Fruit fly (Drosophila melanogaster) whole organism, embryonic: ENCODE measurements around the gene CG14644.

Source experiments
- Antp ChIP-seq: fragments of 200-800 bp; sonication (Bioruptor generic); optimal IDR thresholded peaks from 3 replicates; lab custom pipeline; 2016; ENCODE audit warnings: missing biosample characterization, missing genetic modification characterization
- Asciz ChIP-seq: fragments of 200-800 bp; sonication (Bioruptor generic); optimal IDR thresholded peaks from 2 replicates; lab custom pipeline; 2017; ENCODE audit warnings: missing biosample characterization, mild to moderate bottlenecking, missing genetic modification characterization, missing genetic modification reagents
- B-H2 ChIP-seq: fragments of 200-800 bp; sonication (Bioruptor generic); optimal IDR thresholded peaks from 2 replicates; lab custom pipeline; 2018; ENCODE audit warnings: missing biosample characterization, mild to moderate bottlenecking, missing genetic modification characterization
- Bdp1 ChIP-seq: fragments of 200-800 bp; sonication (Bioruptor generic); optimal IDR thresholded peaks from 3 replicates; lab custom pipeline; 2016; ENCODE audit warnings: missing biosample characterization, missing genetic modification characterization
- CG10274 ChIP-seq: fragments of 200-800 bp; sonication (Bioruptor generic); optimal IDR thresholded peaks from 3 replicates; lab custom pipeline; 2017; ENCODE audit warnings: missing biosample characterization, mild to moderate bottlenecking, missing genetic modification characterization
- CG10543 ChIP-seq: fragments of 200-800 bp; sonication (Bioruptor generic); optimal IDR thresholded peaks from 3 replicates; lab custom pipeline; 2017; ENCODE audit warnings: missing biosample characterization, mild to moderate bottlenecking, missing genetic modification characterization, moderate library complexity
- CG12299 ChIP-seq: fragments of 200-800 bp; sonication (Bioruptor generic); optimal IDR thresholded peaks from 2 replicates; lab custom pipeline; 2018; ENCODE audit warnings: missing biosample characterization, mild to moderate bottlenecking, missing genetic modification characterization
- CG12659 ChIP-seq: fragments of 200-800 bp; sonication (Bioruptor generic); optimal IDR thresholded peaks from 3 replicates; lab custom pipeline; 2017; ENCODE audit warnings: mild to moderate bottlenecking, missing biosample characterization, missing genetic modification reagents, missing genetic modification characterization
- CG15696 ChIP-seq: fragments of 200-800 bp; sonication (Bioruptor generic); optimal IDR thresholded peaks from 2 replicates; lab custom pipeline; 2019; ENCODE audit warnings: missing biosample characterization, mild to moderate bottlenecking, missing genetic modification characterization, moderate library complexity
- CG1603 ChIP-seq: fragments of 200-800 bp; sonication (Bioruptor generic); optimal IDR thresholded peaks from 2 replicates; lab custom pipeline; 2019; ENCODE audit warnings: missing biosample characterization, mild to moderate bottlenecking, missing genetic modification characterization, moderate library complexity
- CG1647 ChIP-seq: fragments of 200-800 bp; sonication (Bioruptor generic); optimal IDR thresholded peaks from 3 replicates; lab custom pipeline; 2016; ENCODE audit warnings: missing biosample characterization, missing genetic modification characterization
- CG16813 ChIP-seq: fragments of 200-800 bp; sonication (Bioruptor generic); IDR thresholded peaks from 3 replicates; pipeline ENCODE4 v1.3.6; 2022; ENCODE audit warnings: missing biosample characterization, missing genetic modification characterization; ENCODE audit not compliant: partially characterized antibody
- CG16815 ChIP-seq: fragments of 200-800 bp; sonication (Bioruptor generic); optimal IDR thresholded peaks from 3 replicates; lab custom pipeline; 2017; ENCODE audit warnings: missing biosample characterization, mild to moderate bottlenecking, missing genetic modification characterization
- CG16863 ChIP-seq: fragments of 200-800 bp; sonication (Bioruptor generic); optimal IDR thresholded peaks from 3 replicates; lab custom pipeline; 2016; ENCODE audit warnings: missing biosample characterization, missing genetic modification characterization
- CG17328 ChIP-seq: fragments of 200-800 bp; sonication (Bioruptor generic); IDR thresholded peaks from 2 replicates; pipeline ENCODE4 v1.3.6; 2022; ENCODE audit warnings: missing biosample characterization, missing genetic modification characterization
- CG17361 ChIP-seq: fragments of 200-800 bp; sonication (Bioruptor generic); IDR thresholded peaks from 3 replicates; pipeline ENCODE4 v1.3.6; 2022; ENCODE audit warnings: missing biosample characterization, missing genetic modification characterization
- CG17829 ChIP-seq: fragments of 200-800 bp; optimal IDR thresholded peaks from 2 replicates; lab custom pipeline; 2019; ENCODE audit warnings: missing biosample characterization, mild to moderate bottlenecking, missing genetic modification characterization, moderate library complexity
- CG18476 ChIP-seq: fragments of 200-800 bp; sonication (Bioruptor generic); optimal IDR thresholded peaks from 2 replicates; lab custom pipeline; 2016; ENCODE audit warnings: missing biosample characterization, mild to moderate bottlenecking, missing genetic modification characterization
- CG2889 ChIP-seq: fragments of 200-800 bp; sonication (Bioruptor generic); IDR thresholded peaks from 3 replicates; pipeline ENCODE4 v1.3.6; 2022; ENCODE audit warnings: missing biosample characterization, missing genetic modification characterization
- CG3847 ChIP-seq: fragments of 200-800 bp; sonication (Bioruptor generic); IDR thresholded peaks from 2 replicates; pipeline ENCODE4 v1.3.6; 2022; ENCODE audit warnings: missing biosample characterization, missing genetic modification characterization
- CG43689 ChIP-seq: fragments of 200-800 bp; sonication (Bioruptor generic); IDR thresholded peaks from 2 replicates; pipeline ENCODE4 v1.3.6; 2022; ENCODE audit warnings: missing biosample characterization, missing genetic modification characterization
- CG6791 ChIP-seq: fragments of 200-800 bp; sonication (Bioruptor generic); IDR thresholded peaks from 3 replicates; pipeline ENCODE4 v1.3.6; 2022; ENCODE audit warnings: missing biosample characterization, missing genetic modification characterization; ENCODE audit not compliant: partially characterized antibody
- CG7786 ChIP-seq: fragments of 200-800 bp; sonication (Bioruptor generic); optimal IDR thresholded peaks from 2 replicates; lab custom pipeline; 2016; ENCODE audit warnings: missing biosample characterization, missing genetic modification characterization
- CG9727 ChIP-seq: fragments of 200-800 bp; sonication (Bioruptor generic); optimal IDR thresholded peaks from 3 replicates; lab custom pipeline; 2017; ENCODE audit warnings: missing biosample characterization, mild to moderate bottlenecking, missing genetic modification characterization
- CG9932 ChIP-seq: fragments of 200-800 bp; sonication (Bioruptor generic); IDR thresholded peaks from 2 replicates; pipeline ENCODE4 v1.3.6; 2022; ENCODE audit warnings: missing biosample characterization, missing genetic modification characterization
- H2.0 ChIP-seq: fragments of 200-800 bp; sonication (Bioruptor generic); IDR thresholded peaks from 2 replicates; pipeline ENCODE4 v1.3.6; 2022; ENCODE audit warnings: missing biosample characterization, missing genetic modification characterization
- HmgD ChIP-seq: fragments of 200-800 bp; sonication (Bioruptor generic); optimal IDR thresholded peaks from 3 replicates; lab custom pipeline; 2016; ENCODE audit warnings: missing biosample characterization, missing genetic modification characterization
- Hmr ChIP-seq: fragments of 200-800 bp; sonication (Bioruptor generic); optimal IDR thresholded peaks from 3 replicates; lab custom pipeline; 2017; ENCODE audit warnings: mild to moderate bottlenecking, missing biosample characterization, missing genetic modification reagents, missing genetic modification characterization
- Mes4 ChIP-seq: fragments of 200-800 bp; sonication (Bioruptor generic); optimal IDR thresholded peaks from 2 replicates; lab custom pipeline; 2016; ENCODE audit warnings: missing biosample characterization, missing genetic modification characterization
- Neu2 ChIP-seq: fragments of 200-800 bp; sonication (Bioruptor generic); optimal IDR thresholded peaks from 3 replicates; lab custom pipeline; 2016; ENCODE audit warnings: missing biosample characterization, missing genetic modification characterization, borderline replicate concordance
- Scr ChIP-seq: fragments of 200-800 bp; sonication (Bioruptor generic); IDR thresholded peaks from 2 replicates; pipeline ENCODE4 v1.3.6; 2022; ENCODE audit warnings: missing biosample characterization, missing genetic modification characterization; ENCODE audit not compliant: partially characterized antibody
- Xrp1 ChIP-seq: fragments of 200-800 bp; sonication (Bioruptor generic); IDR thresholded peaks from 2 replicates; pipeline ENCODE4 v1.3.6; 2022; ENCODE audit warnings: missing biosample characterization, missing genetic modification characterization
- ap ChIP-seq: fragments of 200-800 bp; sonication (Bioruptor generic); IDR thresholded peaks from 2 replicates; pipeline ENCODE4 v1.3.6; 2022; ENCODE audit warnings: missing biosample characterization, missing genetic modification characterization
- ato ChIP-seq: fragments of 200-800 bp; sonication (Bioruptor generic); IDR thresholded peaks from 2 replicates; pipeline ENCODE4 v1.3.6; 2022; ENCODE audit warnings: missing biosample characterization, missing genetic modification characterization; ENCODE audit not compliant: partially characterized antibody
- ewg ChIP-seq: fragments of 200-800 bp; sonication (Bioruptor generic); optimal IDR thresholded peaks from 3 replicates; lab custom pipeline; 2017; ENCODE audit warnings: mild to moderate bottlenecking, missing biosample characterization, missing genetic modification reagents, missing genetic modification characterization
- fd96Cb ChIP-seq: fragments of 200-800 bp; sonication (Bioruptor generic); optimal IDR thresholded peaks from 2 replicates; lab custom pipeline; 2018; ENCODE audit warnings: missing biosample characterization, mild to moderate bottlenecking, missing genetic modification characterization, moderate library complexity
- fu2 ChIP-seq: fragments of 200-800 bp; sonication (Bioruptor generic); optimal IDR thresholded peaks from 2 replicates; lab custom pipeline; 2016; ENCODE audit warnings: missing biosample characterization, missing genetic modification characterization
- gcm ChIP-seq: fragments of 200-800 bp; sonication (Bioruptor generic); optimal IDR thresholded peaks from 2 replicates; lab custom pipeline; 2019; ENCODE audit warnings: missing biosample characterization, mild to moderate bottlenecking, missing genetic modification characterization, moderate library complexity
- gcm2 ChIP-seq: fragments of 200-800 bp; sonication (Bioruptor generic); optimal IDR thresholded peaks from 2 replicates; lab custom pipeline; 2016; ENCODE audit warnings: missing biosample characterization, missing genetic modification characterization
- jing ChIP-seq: fragments of 200-800 bp; sonication (Bioruptor generic); optimal IDR thresholded peaks from 2 replicates; lab custom pipeline; 2018; ENCODE audit warnings: missing biosample characterization, mild to moderate bottlenecking, missing genetic modification characterization
- nerfin-1 ChIP-seq: fragments of 200-800 bp; sonication (Bioruptor generic); optimal IDR thresholded peaks from 3 replicates; lab custom pipeline; 2019; ENCODE audit warnings: missing biosample characterization, mild to moderate bottlenecking, missing genetic modification characterization, moderate library complexity
- ranshi ChIP-seq: fragments of 200-800 bp; sonication (Bioruptor generic); IDR thresholded peaks from 2 replicates; pipeline ENCODE4 v1.3.6; 2022; ENCODE audit warnings: missing biosample characterization, missing genetic modification characterization
- repo ChIP-seq: fragments of 200-800 bp; sonication (Bioruptor generic); optimal IDR thresholded peaks from 2 replicates; lab custom pipeline; 2016; ENCODE audit warnings: missing biosample characterization, missing genetic modification characterization
- sc ChIP-seq, 3 experiments: fragments of >200 bp in 2 of 3; fragments of 200-800 bp in 1 of 3; sonication (Bioruptor generic) in 1 of 3; optimal IDR thresholded peaks; 2 replicates in 2 of 3; 3 replicates in 1 of 3; lab custom pipeline; 2017; ENCODE audit warnings: mild to moderate bottlenecking in 1 of 3, missing biosample characterization in 1 of 3, missing genetic modification characterization in 1 of 3, missing genetic modification reagents in 1 of 3
- scrt ChIP-seq: fragments of 200-800 bp; sonication (Bioruptor generic); optimal IDR thresholded peaks from 2 replicates; lab custom pipeline; 2018; ENCODE audit warnings: missing biosample characterization, mild to moderate bottlenecking, missing genetic modification characterization, moderate library complexity
- slp2 ChIP-seq: fragments of 200-800 bp; sonication (Bioruptor generic); optimal IDR thresholded peaks from 2 replicates; lab custom pipeline; 2016; ENCODE audit warnings: missing biosample characterization, missing genetic modification characterization
- so ChIP-seq: fragments of 200-800 bp; sonication (Bioruptor generic); IDR thresholded peaks from 3 replicates; pipeline ENCODE4 v1.3.6; 2022; ENCODE audit warnings: missing biosample characterization, missing genetic modification characterization
- trem ChIP-seq: fragments of 200-800 bp; optimal IDR thresholded peaks from 3 replicates; lab custom pipeline; 2019; ENCODE audit warnings: missing biosample characterization, mild to moderate bottlenecking, missing genetic modification characterization, moderate library complexity
- unc-4 ChIP-seq: fragments of 200-800 bp; sonication (Bioruptor generic); IDR thresholded peaks from 2 replicates; pipeline ENCODE4 v1.3.6; 2022; ENCODE audit warnings: missing biosample characterization, missing genetic modification characterization; ENCODE audit not compliant: partially characterized antibody
- vnd ChIP-seq: fragments of 200-800 bp; sonication (Bioruptor generic); IDR thresholded peaks from 3 replicates; pipeline ENCODE4 v1.3.6; 2022; ENCODE audit warnings: missing biosample characterization, missing genetic modification characterization; ENCODE audit not compliant: partially characterized antibody

Gene CG14644

dm6 chr3R:4220780-4221179 lies 32.1 kb downstream of the CG14644 start (continued):
- TF ChIP-seq gcm (GFP tag; lab: Kevin White, UChicago) (no peak), CG1647 (GFP tag; lab: Kevin White, UChicago) (peak; percentile 15), Mes4 (GFP tag; lab: Kevin White, UChicago) (peak; percentile 32), CG16815 (GFP tag; lab: Kevin White, UChicago) (no peak), CG16863 (GFP tag; lab: Kevin White, UChicago) (no peak), CG18476 (GFP tag; lab: Kevin White, UChicago) (no peak), sc (optimal IDR thresholded peaks at IDR 0.05; lab: Kevin White, UChicago) (no peak), sc (GFP tag; optimal IDR thresholded peaks at IDR 0.05; lab: Kevin White, UChicago) (no peak), HmgD (GFP tag; lab: Kevin White, UChicago) (peak; percentile 86), Antp (GFP tag; lab: Kevin White, UChicago) (peak; percentile 36), CG6791 (GFP tag; lab: Robert Waterston, UW) (peak; percentile 99), Scr (peak; percentile 95), ewg (GFP tag; lab: Kevin White, UChicago) (peak; percentile 76), CG10274 (GFP tag; lab: Kevin White, UChicago) (no peak), gcm2 (GFP tag; lab: Kevin White, UChicago) (no peak), CG2889 (GFP tag; lab: Robert Waterston, UW) (no peak), Xrp1 (GFP tag; lab: Robert Waterston, UW) (peak; percentile 7; the same call in 1 of the 2 replicates), CG1603 (tag; lab: Kevin White, UChicago) (peak; percentile 78), repo (GFP tag; lab: Kevin White, UChicago) (peak; percentile 48), CG43689 (GFP tag; lab: Robert Waterston, UW) (no peak), CG17328 (GFP tag; lab: Robert Waterston, UW) (peak; percentile 65), CG17361 (peak; percentile 47; the same call in 1 of the 3 replicates), slp2 (GFP tag; lab: Kevin White, UChicago) (no peak), fu2 (GFP tag; lab: Kevin White, UChicago) (peak; percentile 54), Asciz (GFP tag; lab: Kevin White, UChicago) (no peak), CG12659 (GFP tag; lab: Kevin White, UChicago) (peak; percentile 72), H2.0 (GFP tag; lab: Robert Waterston, UW) (0 out of 2 replicates have a peak, but pooled peaks have one; percentile 23), Hmr (peak; percentile 74), vnd (GFP tag; lab: Robert Waterston, UW) (peak; percentile 97), B-H2 (GFP tag; lab: Kevin White, UChicago) (peak; percentile 62), Neu2 (GFP tag; lab: Kevin White, UChicago) (no peak), CG10543 (GFP tag; lab: Kevin White, UChicago) (no peak), CG7786 (GFP tag; lab: Kevin White, UChicago) (peak; percentile 36), CG16813 (GFP tag; lab: Robert Waterston, UW) (peak; percentile 98), CG3847 (GFP tag; lab: Robert Waterston, UW) (peak; percentile 66), ranshi (GFP tag; lab: Robert Waterston, UW) (no peak), nerfin-1 (tag; lab: Kevin White, UChicago) (no peak), CG12299 (tag; lab: Kevin White, UChicago) (peak; percentile 32), unc-4 (GFP tag; lab: Robert Waterston, UW) (peak; percentile 97), Bdp1 (GFP tag; lab: Kevin White, UChicago) (no peak), ap (GFP tag; lab: Robert Waterston, UW) (no peak), so (peak; percentile 48; the same call in 1 of the 3 replicates), jing (GFP tag; lab: Kevin White, UChicago) (no peak), trem (peak; percentile 69), CG15696 (tag; lab: Kevin White, UChicago) (peak; percentile 7), CG9932 (GFP tag; lab: Robert Waterston, UW) (peak; percentile 78), CG9727 (GFP tag; lab: Kevin White, UChicago) (peak; percentile 20), fd96Cb (no peak), scrt (GFP tag; lab: Kevin White, UChicago) (no peak), ato (GFP tag; lab: Robert Waterston, UW) (peak; percentile 97), CG17829 (tag; lab: Kevin White, UChicago) (peak; percentile 70)
